Worm (Caenorhabditis elegans) whole organism, L2 larva: ENCODE data around the gene C04E6.4.

Source experiments
- R02D3.7 ChIP-seq: fragments of 150-350 bp; optimal IDR thresholded peaks from 2 replicates; lab custom pipeline; 2014; ENCODE audit warnings: missing biosample characterization, missing genetic modification characterization
- ama-1 ChIP-seq: fragments of 150-350 bp; optimal IDR thresholded peaks from 2 replicates; lab custom pipeline; 2018; ENCODE audit warnings: inconsistent platforms
- egl-27 ChIP-seq: sonication (generic microtip); optimal IDR thresholded peaks from 3 replicates; lab custom pipeline; 2017; ENCODE audit warnings: missing biosample characterization, missing genetic modification reagents, missing genetic modification characterization
- lin-39 ChIP-seq: fragments of 150-350 bp; optimal IDR thresholded peaks from 2 replicates; lab custom pipeline; 2014; ENCODE audit warnings: missing biosample characterization, missing genetic modification reagents, missing genetic modification characterization
- nhr-77 ChIP-seq: fragments of 150-350 bp; optimal IDR thresholded peaks from 2 replicates; lab custom pipeline; 2014; ENCODE audit warnings: missing biosample characterization, missing genetic modification characterization
- snpc-4 ChIP-seq: fragments of 150-350 bp; optimal IDR thresholded peaks from 2 replicates; lab custom pipeline; 2014; ENCODE audit warnings: missing biosample characterization, missing genetic modification characterization
- zag-1 ChIP-seq: fragments of 150-350 bp; optimal IDR thresholded peaks from 2 replicates; lab custom pipeline; 2014; ENCODE audit warnings: missing biosample characterization, missing genetic modification characterization

ce11 chrV:5953086-5953485 is 45.9 kb downstream of the C04E6.4 start:
- no peak for TF ChIP-seq snpc-4 (tag; lab: Kevin White, UChicago)
- TF ChIP-seq R02D3.7 (tag; lab: Kevin White, UChicago) = no peak
- TF ChIP-seq lin-39 (tag; lab: Kevin White, UChicago) = no peak
- no peak for TF ChIP-seq nhr-77
- no peak for TF ChIP-seq zag-1
- TF ChIP-seq ama-1 (lab: Kevin White, UChicago) = no peak
- TF ChIP-seq egl-27 = no peak
